Fruit fly (Drosophila melanogaster): ENCODE data around the gene Ork1.

The Ork1 gene

DNA sequence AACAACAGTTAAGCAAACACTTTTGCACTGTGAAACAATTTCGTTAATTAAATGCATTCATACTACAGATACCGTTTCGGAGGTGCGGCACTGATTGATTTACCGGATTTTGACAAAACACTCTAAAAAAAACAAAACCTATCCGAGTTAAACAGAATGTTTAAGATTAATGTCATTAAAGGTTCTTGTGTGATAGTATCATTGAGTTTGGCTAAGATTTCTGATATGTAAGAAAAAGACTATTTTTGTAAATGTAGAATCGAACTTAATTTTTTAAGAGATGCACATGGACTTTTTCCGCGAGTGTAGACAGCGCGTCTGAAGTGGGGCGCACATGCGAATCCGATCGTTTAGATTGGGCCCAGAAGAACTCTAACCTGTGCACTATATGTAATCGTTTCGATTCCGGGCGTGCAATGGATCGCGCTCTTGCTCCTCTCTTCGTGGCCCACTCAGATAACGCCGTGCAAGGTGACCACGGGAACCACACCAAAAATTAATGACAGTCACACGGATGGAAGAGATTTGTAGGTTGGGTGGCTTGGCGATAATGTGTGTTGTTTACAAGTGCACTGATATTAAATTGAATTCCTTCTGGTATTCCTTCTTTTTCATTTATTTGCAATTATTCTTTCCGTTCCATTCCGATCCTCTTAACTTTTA is 964 bp downstream of the Ork1 start:
- TF ChIP-seq gce (GFP tag; IDR thresholded peaks at IDR 0.05) = no peak
- TF ChIP-seq cwo (GFP tag; optimal IDR thresholded peaks at IDR 0.05) = no peak
- TF ChIP-seq CG7928 (GFP tag; optimal IDR thresholded peaks at IDR 0.05) = no peak
- TF ChIP-seq chm (GFP tag; IDR thresholded peaks at IDR 0.05) = no peak
- TF ChIP-seq NC2β (GFP tag; optimal IDR thresholded peaks at IDR 0.05) = no peak
- TF ChIP-seq ind (GFP tag; optimal IDR thresholded peaks at IDR 0.05) = no peak

DNA sequence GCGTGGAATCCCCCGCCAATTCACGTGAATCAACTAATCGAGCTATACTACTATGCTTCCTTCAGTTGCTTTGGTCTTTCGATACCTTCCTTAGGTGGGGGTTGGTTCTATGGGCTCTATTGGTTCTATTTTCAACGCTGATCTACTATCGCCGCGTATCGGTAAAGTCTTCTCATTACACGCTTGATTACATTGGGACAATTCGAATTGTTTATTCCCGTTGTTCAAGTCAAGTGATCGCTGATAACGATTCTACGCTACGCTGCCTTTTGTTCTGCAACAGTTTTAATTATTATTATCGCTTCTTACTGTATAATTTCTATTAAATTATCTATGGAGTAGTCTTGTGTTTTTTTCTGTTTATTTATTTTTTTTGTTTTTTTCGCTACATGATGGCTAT is 3.4 kb downstream of the Ork1 start:
- TF ChIP-seq sug (tag; optimal IDR thresholded peaks at IDR 0.05) (peak; percentile 33), cwo (GFP tag; optimal IDR thresholded peaks at IDR 0.05) (peak; percentile 15), exex (tag; optimal IDR thresholded peaks at IDR 0.05) (peak; percentile 91), grn (GFP tag; optimal IDR thresholded peaks at IDR 0.05) (peak; percentile 74), mirr (GFP tag; optimal IDR thresholded peaks at IDR 0.05) (peak; percentile 39), sens (GFP tag) (no peak)

DNA sequence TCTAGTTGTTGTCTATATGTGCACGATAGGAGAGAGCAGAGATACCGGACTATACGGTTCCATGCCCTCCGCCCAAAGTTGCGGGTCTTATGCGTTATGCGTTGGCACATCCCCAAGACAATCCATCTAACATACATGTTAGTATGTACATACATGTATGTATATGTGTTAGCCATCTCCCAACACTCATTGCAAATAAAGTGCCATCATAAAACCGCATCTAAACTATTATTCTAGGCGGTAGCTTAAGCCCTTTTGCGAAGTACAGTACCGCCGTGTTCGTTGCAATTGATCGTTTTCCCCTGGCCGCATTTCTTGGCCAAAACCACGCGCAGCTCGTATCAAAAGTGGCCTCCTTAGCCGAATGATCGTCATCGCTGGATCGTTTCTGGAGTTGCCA is 4.6 kb downstream of the Ork1 start:
- TF ChIP-seq Scr (GFP tag; IDR thresholded peaks at IDR 0.05; ENCODE audit: partially characterized antibody) (no peak), Myb (GFP tag; optimal IDR thresholded peaks at IDR 0.05) (no peak), CG7786 (GFP tag; optimal IDR thresholded peaks at IDR 0.05) (peak; percentile 12), CG8290 (GFP tag; optimal IDR thresholded peaks at IDR 0.05) (no peak), CG8290 (tag; optimal IDR thresholded peaks at IDR 0.05) (peak in 1 of 2 experiments; percentile 11), Dref (GFP tag; IDR thresholded peaks at IDR 0.05) (no peak), sisA (GFP tag; IDR thresholded peaks at IDR 0.05) (no peak), D (optimal IDR thresholded peaks at IDR 0.05) (no peak), D (GFP tag; optimal IDR thresholded peaks at IDR 0.05) (no peak), ash1 (GFP tag; optimal IDR thresholded peaks at IDR 0.05) (no peak), row (GFP tag; IDR thresholded peaks at IDR 0.05) (peak; percentile 44), CG10274 (GFP tag; optimal IDR thresholded peaks at IDR 0.05) (peak; percentile 94), Atf-2 (GFP tag; optimal IDR thresholded peaks at IDR 0.05) (no peak), sens (GFP tag) (peak; percentile 37)

DNA sequence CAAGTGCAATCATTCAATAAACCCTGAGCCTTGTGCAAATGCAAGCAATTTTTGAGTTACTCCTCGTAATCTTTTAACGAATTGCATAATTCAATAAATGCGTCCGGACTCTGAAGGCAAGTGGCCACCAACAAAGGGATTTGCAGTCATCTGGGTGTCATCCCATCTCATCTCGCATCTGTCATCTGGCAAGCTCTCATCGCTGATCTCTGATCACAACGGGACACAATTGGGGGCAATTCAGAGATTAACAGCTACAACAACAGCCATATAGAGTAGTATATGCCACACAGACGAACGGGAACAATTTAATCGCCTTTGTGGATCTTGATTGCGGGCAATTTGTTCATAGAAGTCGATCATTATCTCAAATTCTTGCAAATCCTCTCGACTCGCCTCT is 7.3 kb downstream of the Ork1 start:
- TF ChIP-seq ems (GFP tag; optimal IDR thresholded peaks at IDR 0.05) = no peak
- TF ChIP-seq YL-1 (GFP tag; optimal IDR thresholded peaks at IDR 0.05) = no peak
- TF ChIP-seq CG4730 (GFP tag; IDR thresholded peaks at IDR 0.05) = no peak
- no peak for TF ChIP-seq CG17829 (tag; optimal IDR thresholded peaks at IDR 0.05)
- no peak for TF ChIP-seq ranshi (GFP tag; IDR thresholded peaks at IDR 0.05)
- TF ChIP-seq CG3407 (GFP tag; optimal IDR thresholded peaks at IDR 0.05) = no peak
- no peak for TF ChIP-seq dan (GFP tag; IDR thresholded peaks at IDR 0.05)

DNA sequence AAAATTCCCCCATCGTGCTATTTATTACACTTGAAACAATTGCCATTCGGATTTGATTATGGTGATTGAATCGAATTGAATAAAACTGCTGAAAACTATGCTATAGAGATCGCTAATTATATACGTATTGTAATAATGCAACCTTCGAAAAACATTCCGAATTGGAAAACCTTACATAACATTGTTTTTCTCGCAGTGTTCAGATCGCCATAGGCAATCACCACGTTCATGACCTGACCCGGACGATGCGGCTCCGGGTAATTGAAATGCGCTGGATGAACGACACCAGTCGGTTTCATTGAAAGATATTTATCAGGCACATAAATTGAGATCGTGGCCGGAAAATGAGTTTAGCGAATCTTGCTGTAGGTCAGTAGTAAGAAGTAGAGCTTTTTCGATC is 8.3 kb downstream of the Ork1 start:
- TF ChIP-seq CG11696 (GFP tag; IDR thresholded peaks at IDR 0.05) = no peak
- no peak for TF ChIP-seq CG18599 (GFP tag; optimal IDR thresholded peaks at IDR 0.05)
- peak in 1 of 2 experiments; percentile 5 for TF ChIP-seq dpn (GFP tag; optimal IDR thresholded peaks at IDR 0.05)
- peak; percentile 41 for TF ChIP-seq CG1603 (tag; optimal IDR thresholded peaks at IDR 0.05)
- no peak for TF ChIP-seq nom (GFP tag; optimal IDR thresholded peaks at IDR 0.05)
- TF ChIP-seq unc-4 (GFP tag; IDR thresholded peaks at IDR 0.05; ENCODE audit: partially characterized antibody) = no peak
- TF ChIP-seq prd (optimal IDR thresholded peaks at IDR 0.05) = no peak
- TF ChIP-seq prd (GFP tag; IDR thresholded peaks at IDR 0.05) = peak; percentile 40; the same call in 1 of the 3 replicates
- no peak for TF ChIP-seq Scr (GFP tag; IDR thresholded peaks at IDR 0.05; ENCODE audit: partially characterized antibody)
- TF ChIP-seq CG9932 (GFP tag; IDR thresholded peaks at IDR 0.05) = no peak
- TF ChIP-seq al (GFP tag; IDR thresholded peaks at IDR 0.05) = no peak
- no peak for TF ChIP-seq CG11085 (GFP tag; IDR thresholded peaks at IDR 0.05)
- no peak for TF ChIP-seq CG8290 (GFP tag; optimal IDR thresholded peaks at IDR 0.05)
- TF ChIP-seq CG8290 (tag; optimal IDR thresholded peaks at IDR 0.05) = no peak
- no peak for TF ChIP-seq CG11398 (GFP tag; optimal IDR thresholded peaks at IDR 0.05)
- TF ChIP-seq dmrt11E (tag; optimal IDR thresholded peaks at IDR 0.05) = peak; percentile 16
- no peak for TF ChIP-seq CG15073 (GFP tag; optimal IDR thresholded peaks at IDR 0.05)
- no peak for TF ChIP-seq Vsx1 (GFP tag; optimal IDR thresholded peaks at IDR 0.05)

All from whole organism, embryonic.